Fruit fly (Drosophila melanogaster) whole organism, embryonic: ENCODE data around the gene Nlg2.
A peak's percentile ranks its signal among the peaks of the same experiment; 100 is the strongest.

Experiments
- Atf6 ChIP-seq: fragments of 200-800 bp; sonication (Bioruptor generic); IDR thresholded peaks from 2 replicates; pipeline ENCODE4 v1.3.6; 2022; ENCODE audit warnings: missing biosample characterization, missing genetic modification characterization
- Awh ChIP-seq: fragments of 200-800 bp; sonication (Bioruptor generic); IDR thresholded peaks from 2 replicates; pipeline ENCODE4, ENCODE4 v1.3.6; 2022; ENCODE audit warnings: missing biosample characterization, missing genetic modification characterization
- B-H2 ChIP-seq: fragments of 200-800 bp; sonication (Bioruptor generic); optimal IDR thresholded peaks from 2 replicates; lab custom pipeline; 2018; ENCODE audit warnings: missing biosample characterization, mild to moderate bottlenecking, missing genetic modification characterization
- CG11456 ChIP-seq: fragments of 200-800 bp; sonication (Bioruptor generic); IDR thresholded peaks from 3 replicates; pipeline ENCODE4 v1.3.6; 2022; ENCODE audit warnings: missing biosample characterization, missing genetic modification characterization
- CG12299 ChIP-seq: fragments of 200-800 bp; sonication (Bioruptor generic); optimal IDR thresholded peaks from 2 replicates; lab custom pipeline; 2018; ENCODE audit warnings: missing biosample characterization, mild to moderate bottlenecking, missing genetic modification characterization
- CG12744 ChIP-seq: fragments of 200-800 bp; sonication (Bioruptor generic); optimal IDR thresholded peaks from 2 replicates; lab custom pipeline; 2016; ENCODE audit warnings: missing biosample characterization, missing genetic modification characterization
- CG13424 ChIP-seq: fragments of 200-800 bp; sonication (Bioruptor generic); optimal IDR thresholded peaks from 2 replicates; lab custom pipeline; 2019; ENCODE audit warnings: missing biosample characterization, mild to moderate bottlenecking, missing genetic modification characterization, moderate library complexity
- CG13624 ChIP-seq: fragments of 200-800 bp; sonication (Bioruptor generic); optimal IDR thresholded peaks from 2 replicates; lab custom pipeline; 2016; ENCODE audit warnings: missing biosample characterization, missing genetic modification characterization
- CG14014 ChIP-seq: fragments of 200-800 bp; sonication (Bioruptor generic); IDR thresholded peaks from 2 replicates; pipeline ENCODE4 v1.3.6; 2022; ENCODE audit warnings: missing biosample characterization, missing genetic modification characterization
- CG15601 ChIP-seq: fragments of 200-800 bp; sonication (Bioruptor generic); optimal IDR thresholded peaks from 3 replicates; lab custom pipeline; 2019; ENCODE audit warnings: missing biosample characterization, mild to moderate bottlenecking, missing genetic modification characterization, moderate library complexity
- CG17568 ChIP-seq: fragments of 200-800 bp; sonication (Bioruptor generic); optimal IDR thresholded peaks from 2 replicates; lab custom pipeline; 2018; ENCODE audit warnings: missing biosample characterization, mild to moderate bottlenecking, missing genetic modification characterization, moderate library complexity
- CG1832 ChIP-seq: fragments of 200-800 bp; sonication (Bioruptor generic); optimal IDR thresholded peaks from 2 replicates; lab custom pipeline; 2017; ENCODE audit warnings: missing biosample characterization, mild to moderate bottlenecking, missing genetic modification characterization, inconsistent platforms
- CG2712 ChIP-seq: fragments of 200-800 bp; optimal IDR thresholded peaks from 3 replicates; lab custom pipeline; 2019; ENCODE audit warnings: missing biosample characterization, mild to moderate bottlenecking, missing genetic modification characterization, moderate library complexity
- CG4282 ChIP-seq: fragments of 200-800 bp; sonication (Bioruptor generic); optimal IDR thresholded peaks from 2 replicates; lab custom pipeline; 2016; ENCODE audit warnings: missing biosample characterization, missing genetic modification characterization
- CG4730 ChIP-seq: fragments of 200-800 bp; sonication (Bioruptor generic); IDR thresholded peaks from 2 replicates; pipeline ENCODE4 v1.3.6; 2022; ENCODE audit warnings: missing biosample characterization, missing genetic modification characterization
- CG4854 ChIP-seq: fragments of 200-800 bp; sonication (Bioruptor generic); optimal IDR thresholded peaks from 2 replicates; lab custom pipeline; 2016; ENCODE audit warnings: missing biosample characterization, missing genetic modification characterization, inconsistent platforms
- CG5180 ChIP-seq: fragments of 200-800 bp; sonication (Bioruptor generic); optimal IDR thresholded peaks from 3 replicates; lab custom pipeline; 2017; ENCODE audit warnings: missing biosample characterization, missing genetic modification characterization, mild to moderate bottlenecking, moderate library complexity, missing genetic modification reagents
- CG8388 ChIP-seq: fragments of 200-800 bp; sonication (Bioruptor generic); optimal IDR thresholded peaks from 2 replicates; lab custom pipeline; 2019; ENCODE audit warnings: missing biosample characterization, mild to moderate bottlenecking, missing genetic modification characterization, moderate library complexity
- CG9215 ChIP-seq: fragments of 200-800 bp; sonication (Bioruptor generic); IDR thresholded peaks from 2 replicates; pipeline ENCODE4 v1.3.6; 2022; ENCODE audit warnings: missing biosample characterization, missing genetic modification characterization
- Camta ChIP-seq: fragments of 200-800 bp; sonication (Bioruptor generic); optimal IDR thresholded peaks from 2 replicates; lab custom pipeline; 2016; ENCODE audit warnings: missing biosample characterization, missing genetic modification characterization
- Dek ChIP-seq: fragments of 200-800 bp; sonication (Bioruptor generic); optimal IDR thresholded peaks from 3 replicates; lab custom pipeline; 2019; ENCODE audit warnings: missing biosample characterization, mild to moderate bottlenecking, missing genetic modification characterization, moderate library complexity
- Dref ChIP-seq: fragments of 200-800 bp; sonication (Bioruptor generic); IDR thresholded peaks from 2 replicates; pipeline ENCODE4 v1.3.6; 2022; ENCODE audit warnings: missing biosample characterization, missing genetic modification characterization
- Drgx ChIP-seq: fragments of 200-800 bp; sonication (Bioruptor generic); IDR thresholded peaks from 2 replicates; pipeline ENCODE4 v1.3.6; 2022; ENCODE audit warnings: missing biosample characterization, missing genetic modification characterization
- E2f2 ChIP-seq: fragments of 200-800 bp; sonication (Bioruptor generic); IDR thresholded peaks from 2 replicates; pipeline ENCODE4 v1.3.6; 2022; ENCODE audit warnings: missing biosample characterization, missing genetic modification characterization
- Eip74EF ChIP-seq, 2 experiments: fragments of 200-800 bp in 1 of 2; fragments of >200 bp in 1 of 2; sonication (Bioruptor generic) in 1 of 2; optimal IDR thresholded peaks; 2 replicates each; lab custom pipeline; 2017 to 2019; ENCODE audit warnings: missing biosample characterization in 2 of 2, missing genetic modification characterization in 2 of 2, mild to moderate bottlenecking in 1 of 2, moderate library complexity in 1 of 2
- Elba2 ChIP-seq: fragments of 200-800 bp; sonication (Bioruptor generic); optimal IDR thresholded peaks from 3 replicates; lab custom pipeline; 2016; ENCODE audit warnings: missing biosample characterization, missing genetic modification characterization
- Fer1 ChIP-seq: fragments of 200-800 bp; sonication (Bioruptor generic); optimal IDR thresholded peaks from 2 replicates; lab custom pipeline; 2017; ENCODE audit warnings: missing biosample characterization, mild to moderate bottlenecking, missing genetic modification characterization
- HLHmδ ChIP-seq: fragments of 200-800 bp; sonication (Bioruptor generic); optimal IDR thresholded peaks from 2 replicates; lab custom pipeline; 2018; ENCODE audit warnings: missing biosample characterization, mild to moderate bottlenecking, missing genetic modification characterization, moderate library complexity
- Hand ChIP-seq: fragments of 200-800 bp; sonication (Bioruptor generic); optimal IDR thresholded peaks from 2 replicates; lab custom pipeline; 2017; ENCODE audit warnings: mild to moderate bottlenecking, missing biosample characterization, missing genetic modification reagents, missing genetic modification characterization
- Hr51 ChIP-seq, 2 experiments: fragments of 200-800 bp; sonication (Bioruptor generic); optimal IDR thresholded peaks; 2 replicates in 1 of 2; 3 replicates in 1 of 2; lab custom pipeline; 2016 to 2018; ENCODE audit warnings: missing biosample characterization in 2 of 2, missing genetic modification characterization in 2 of 2, mild to moderate bottlenecking in 1 of 2, moderate library complexity in 1 of 2
- Mad ChIP-seq: fragments of 200-800 bp; sonication (Bioruptor generic); optimal IDR thresholded peaks from 2 replicates; lab custom pipeline; 2016; ENCODE audit warnings: missing biosample characterization, missing genetic modification characterization
- Med ChIP-seq: fragments of 200-800 bp; sonication (Bioruptor generic); peaks from one replicate; lab custom pipeline; 2016; ENCODE audit warnings: missing biosample characterization, missing genetic modification characterization, mild to moderate bottlenecking, inconsistent platforms, moderate library complexity
- Sox102F ChIP-seq: fragments of 200-800 bp; sonication (Bioruptor generic); optimal IDR thresholded peaks from 2 replicates; lab custom pipeline; 2018; ENCODE audit warnings: missing biosample characterization, mild to moderate bottlenecking, missing genetic modification characterization, moderate library complexity
- Spps ChIP-seq: fragments of 200-800 bp; sonication (Bioruptor generic); optimal IDR thresholded peaks from 2 replicates; lab custom pipeline; 2018; ENCODE audit warnings: missing biosample characterization, mild to moderate bottlenecking, missing genetic modification characterization
- ab ChIP-seq: fragments of 200-800 bp; sonication (Bioruptor generic); optimal IDR thresholded peaks from 2 replicates; lab custom pipeline; 2016; ENCODE audit warnings: missing biosample characterization, missing genetic modification characterization
- ac ChIP-seq: fragments of 200-800 bp; sonication (Bioruptor generic); optimal IDR thresholded peaks from 3 replicates; lab custom pipeline; 2017; ENCODE audit warnings: missing biosample characterization, mild to moderate bottlenecking, missing genetic modification characterization
- ato ChIP-seq: fragments of 200-800 bp; sonication (Bioruptor generic); IDR thresholded peaks from 2 replicates; pipeline ENCODE4 v1.3.6; 2022; ENCODE audit warnings: missing biosample characterization, missing genetic modification characterization; ENCODE audit not compliant: partially characterized antibody
- bigmax ChIP-seq: fragments of 200-800 bp; sonication (Bioruptor generic); optimal IDR thresholded peaks from 2 replicates; lab custom pipeline; 2018; ENCODE audit warnings: missing biosample characterization, mild to moderate bottlenecking, missing genetic modification characterization
- dan ChIP-seq: fragments of 200-800 bp; sonication (Bioruptor generic); IDR thresholded peaks from 2 replicates; pipeline ENCODE4 v1.3.6; 2022; ENCODE audit warnings: missing biosample characterization, missing genetic modification characterization
- dati ChIP-seq: fragments of 200-800 bp; sonication (Bioruptor generic); IDR thresholded peaks from 2 replicates; pipeline ENCODE4 v1.3.6; 2022; ENCODE audit warnings: missing biosample characterization, missing genetic modification characterization
- emc ChIP-seq: fragments of 200-800 bp; sonication (Bioruptor generic); optimal IDR thresholded peaks from 2 replicates; lab custom pipeline; 2016; ENCODE audit warnings: missing biosample characterization, missing genetic modification characterization
- klu ChIP-seq: fragments of 200-800 bp; sonication (Bioruptor generic); IDR thresholded peaks from 2 replicates; pipeline ENCODE4 v1.3.6; 2022; ENCODE audit warnings: missing biosample characterization, missing genetic modification characterization
- otp ChIP-seq: fragments of 200-800 bp; sonication (Bioruptor generic); IDR thresholded peaks from 3 replicates; pipeline ENCODE4, ENCODE4 v1.3.6; 2022; ENCODE audit warnings: missing biosample characterization, missing genetic modification characterization
- pan ChIP-seq, 4 experiments: fragments of >200 bp in 3 of 4; fragments of 200-800 bp in 1 of 4; sonication (Bioruptor generic) in 1 of 4; optimal IDR thresholded peaks in 3 of 4; IDR thresholded peaks in 1 of 4; 2 replicates each; pipeline versions ENCODE4 v1.3.6 to Lab custom; 2017 to 2022; ENCODE audit warnings: missing biosample characterization in 2 of 4, missing genetic modification characterization in 2 of 4, mixed read lengths in 1 of 4
- pros ChIP-seq: fragments of 200-800 bp; sonication (Bioruptor generic); optimal IDR thresholded peaks from 3 replicates; lab custom pipeline; 2019; ENCODE audit warnings: missing biosample characterization, mild to moderate bottlenecking, missing genetic modification characterization, moderate library complexity
- pzg ChIP-seq: fragments of 200-800 bp; sonication (Bioruptor generic); optimal IDR thresholded peaks from 3 replicates; lab custom pipeline; 2018; ENCODE audit warnings: missing biosample characterization, mild to moderate bottlenecking, missing genetic modification characterization, moderate library complexity
- ssp ChIP-seq: fragments of 200-800 bp; sonication (Bioruptor generic); IDR thresholded peaks from 2 replicates; pipeline ENCODE4 v1.3.6; 2022; ENCODE audit warnings: missing biosample characterization, missing genetic modification characterization
- tio ChIP-seq: fragments of 200-800 bp; sonication (Bioruptor generic); optimal IDR thresholded peaks from 2 replicates; lab custom pipeline; 2017; ENCODE audit warnings: missing biosample characterization, missing genetic modification characterization, inconsistent platforms
- tna ChIP-seq: fragments of 200-800 bp; sonication (Bioruptor generic); IDR thresholded peaks from 2 replicates; pipeline ENCODE4 v1.3.6; 2022; ENCODE audit warnings: missing biosample characterization, missing genetic modification characterization; ENCODE audit not compliant: partially characterized antibody
- usp ChIP-seq: fragments of >200 bp; optimal IDR thresholded peaks from 2 replicates; lab custom pipeline; 2017; ENCODE audit warnings: missing biosample characterization, missing genetic modification characterization
- vvl ChIP-seq: fragments of 200-800 bp; sonication (Bioruptor generic); IDR thresholded peaks from 2 replicates; pipeline ENCODE4 v1.3.6; 2022; ENCODE audit warnings: missing biosample characterization, missing genetic modification characterization

The Nlg2 gene

dm6 chr2L:6948540-6948942 is 73.8 kb downstream of the Nlg2 start, which contains the start of gene ihog (continued):
- TF ChIP-seq tna: peak; percentile 39; the same call in 1 of the 2 replicates
- no peak for TF ChIP-seq pros (GFP tag; lab: Kevin White, UChicago)
- TF ChIP-seq Med (GFP tag; lab: Kevin White, UChicago): no peak
- TF ChIP-seq CG17568: no peak
- TF ChIP-seq ac (GFP tag; lab: Kevin White, UChicago): no peak
- no peak for TF ChIP-seq CG15601
- TF ChIP-seq Spps (tag; lab: Kevin White, UChicago): no peak
- peak; percentile 49 for TF ChIP-seq pzg (GFP tag; lab: Kevin White, UChicago)
- TF ChIP-seq emc: no peak
- TF ChIP-seq pan (optimal IDR thresholded peaks at IDR 0.05; lab: Kevin White, UChicago): no peak
- TF ChIP-seq pan (GFP tag; optimal IDR thresholded peaks at IDR 0.05 in 1 of 2, IDR thresholded peaks at IDR 0.05 in 1 of 2): no peak
- no peak for TF ChIP-seq CG5180 (GFP tag; lab: Kevin White, UChicago)
- peak; percentile 34 for TF ChIP-seq Fer1 (GFP tag; lab: Kevin White, UChicago)
- TF ChIP-seq Camta (GFP tag; lab: Kevin White, UChicago): no peak
- TF ChIP-seq Mad: no peak
- peak; percentile 37 for TF ChIP-seq CG2712 (tag; lab: Kevin White, UChicago)
- no peak for TF ChIP-seq Sox102F (GFP tag; lab: Kevin White, UChicago)
- TF ChIP-seq ssp: no peak
- TF ChIP-seq Hand (GFP tag; lab: Kevin White, UChicago): no peak
- TF ChIP-seq klu (GFP tag; lab: Robert Waterston, UW): no peak
- TF ChIP-seq B-H2 (GFP tag; lab: Kevin White, UChicago): peak; percentile 22
- TF ChIP-seq ato (GFP tag; lab: Robert Waterston, UW): no peak
- TF ChIP-seq CG9215: no peak
- TF ChIP-seq bigmax: no peak
- no peak for TF ChIP-seq CG12744
- no peak for TF ChIP-seq CG4730 (GFP tag; lab: Robert Waterston, UW)
- TF ChIP-seq dan: no peak
- no peak for TF ChIP-seq usp (GFP tag; lab: Kevin White, UChicago)
- no peak for TF ChIP-seq CG12299 (tag; lab: Kevin White, UChicago)
- no peak for TF ChIP-seq Dek
- peak; percentile 7; the same call in 1 of the 2 replicates for TF ChIP-seq Dref (GFP tag; lab: Robert Waterston, UW)
- no peak for TF ChIP-seq Awh (GFP tag; lab: Robert Waterston, UW)
- no peak for TF ChIP-seq CG11456 (GFP tag; lab: Robert Waterston, UW)
- no peak for TF ChIP-seq tio (GFP tag; lab: Kevin White, UChicago)
- TF ChIP-seq CG13624: no peak
- TF ChIP-seq Elba2 (GFP tag; lab: Kevin White, UChicago): no peak
- TF ChIP-seq Drgx (GFP tag; lab: Robert Waterston, UW): no peak
- no peak for TF ChIP-seq CG1832
- TF ChIP-seq otp: no peak
- TF ChIP-seq CG14014: no peak
- TF ChIP-seq HLHmδ (GFP tag; lab: Kevin White, UChicago): no peak
- TF ChIP-seq Hr51 (GFP tag; optimal IDR thresholded peaks at IDR 0.05; lab: Kevin White, UChicago): no peak
- no peak for TF ChIP-seq dati (GFP tag; lab: Robert Waterston, UW)
- TF ChIP-seq CG4282 (GFP tag; lab: Kevin White, UChicago): peak; percentile 17
- TF ChIP-seq CG8388 (GFP tag; lab: Kevin White, UChicago): no peak
- peak; percentile 52 for TF ChIP-seq vvl (GFP tag; lab: Robert Waterston, UW)
- no peak for TF ChIP-seq Eip74EF (GFP tag; optimal IDR thresholded peaks at IDR 0.05; lab: Kevin White, UChicago)
- TF ChIP-seq ab (GFP tag; lab: Kevin White, UChicago): no peak
- TF ChIP-seq CG13424 (tag; lab: Kevin White, UChicago): no peak
- TF ChIP-seq Atf6: no peak
- TF ChIP-seq CG4854 (GFP tag; lab: Kevin White, UChicago): no peak
- TF ChIP-seq E2f2: peak; percentile 36; the same call in 1 of the 2 replicates
